Fruit fly (Drosophila melanogaster): ENCODE data around the gene vn.

Gene vn

DNA sequence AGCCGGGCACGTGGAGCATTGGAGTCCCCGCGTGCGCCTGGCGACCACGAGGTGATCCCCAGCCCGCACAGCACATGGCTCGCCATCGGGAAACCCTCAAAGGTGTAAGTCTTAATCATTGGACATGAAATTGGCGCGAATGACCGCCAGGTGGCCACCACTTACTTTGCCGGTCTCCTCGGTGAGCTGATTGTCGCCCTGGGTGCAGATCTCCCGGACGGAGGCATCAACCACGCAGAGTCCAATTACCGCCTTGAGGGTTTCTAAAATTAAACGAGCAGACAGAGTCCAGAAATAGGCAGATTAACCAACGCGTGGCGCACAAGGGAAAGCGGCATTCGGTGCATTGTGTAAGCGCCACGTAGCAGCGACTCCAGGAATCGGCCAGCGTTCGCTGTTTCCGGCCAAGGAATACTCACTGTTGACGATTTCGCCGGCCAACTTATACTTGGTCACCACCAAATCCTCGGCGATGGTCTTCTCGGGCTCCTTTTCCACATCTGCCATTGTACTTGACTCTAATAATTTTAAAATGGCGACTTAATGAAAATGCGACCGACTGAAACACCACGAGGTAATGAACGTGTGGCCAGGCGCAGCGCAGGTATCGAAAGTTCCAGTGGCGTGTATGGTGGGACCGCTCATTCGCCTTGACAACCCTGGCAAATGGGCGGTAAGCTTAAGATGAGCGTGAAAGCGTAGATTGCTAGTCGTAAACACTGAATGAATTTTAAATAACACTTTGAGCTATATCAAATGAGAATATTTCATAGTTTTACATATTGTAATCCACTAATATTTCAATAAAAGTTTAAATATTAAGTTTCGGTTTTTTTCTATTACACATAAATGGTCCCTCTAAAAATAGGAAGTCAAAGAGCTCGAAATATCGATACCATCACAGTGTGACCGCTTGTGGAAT is 80.3 kb downstream of the vn start, which contains the start of gene CG10576:
Gene CG10576, minus strand, starts transcription at position 781 of the 922 bp plus-strand sequence.
- TF ChIP-seq CG1792 (GFP tag; optimal IDR thresholded peaks at IDR 0.05), result no peak
- no peak for TF ChIP-seq cwo (GFP tag; optimal IDR thresholded peaks at IDR 0.05)
- no peak for TF ChIP-seq Gug (GFP tag; IDR thresholded peaks at IDR 0.05)
- TF ChIP-seq CG10274 (GFP tag; optimal IDR thresholded peaks at IDR 0.05), result no peak
- TF ChIP-seq CG8388 (GFP tag; optimal IDR thresholded peaks at IDR 0.05), result no peak
- TF ChIP-seq ci (GFP tag; IDR thresholded peaks at IDR 0.05), result no peak
- no peak for TF ChIP-seq Usf (GFP tag; optimal IDR thresholded peaks at IDR 0.05)
- TF ChIP-seq CG8765 (GFP tag; IDR thresholded peaks at IDR 0.05), result no peak
- TF ChIP-seq CG18764 (GFP tag; optimal IDR thresholded peaks at IDR 0.05), result no peak
- peak; percentile 36 for TF ChIP-seq CG16863 (GFP tag; optimal IDR thresholded peaks at IDR 0.05)
- TF ChIP-seq CG2199 (GFP tag; IDR thresholded peaks at IDR 0.05), result no peak
- no peak for TF ChIP-seq CG6689 (GFP tag; IDR thresholded peaks at IDR 0.05)
- TF ChIP-seq bcd (GFP tag; optimal IDR thresholded peaks at IDR 0.05), result no peak
- TF ChIP-seq wek (GFP tag; optimal IDR thresholded peaks at IDR 0.05), result no peak
- no peak for TF ChIP-seq CG6791 (GFP tag; IDR thresholded peaks at IDR 0.05; ENCODE audit: partially characterized antibody)
- TF ChIP-seq CoRest (tag; optimal IDR thresholded peaks at IDR 0.05), result no peak
- no peak for TF ChIP-seq ems (GFP tag; optimal IDR thresholded peaks at IDR 0.05)
- TF ChIP-seq Ssrp (tag; optimal IDR thresholded peaks at IDR 0.05), result no peak
- no peak for TF ChIP-seq CG12744 (GFP tag; optimal IDR thresholded peaks at IDR 0.05)
- peak; percentile 13 for TF ChIP-seq CG33557 (GFP tag; optimal IDR thresholded peaks at IDR 0.05)
- peak; percentile 63 for TF ChIP-seq CG13624 (GFP tag; optimal IDR thresholded peaks at IDR 0.05)
- TF ChIP-seq sqz (GFP tag; optimal IDR thresholded peaks at IDR 0.05), result no peak
- TF ChIP-seq CG11247 (GFP tag; IDR thresholded peaks at IDR 0.05), result no peak
- no peak for TF ChIP-seq Abd-B (GFP tag; optimal IDR thresholded peaks at IDR 0.05)
- TF ChIP-seq CG31365 (tag; optimal IDR thresholded peaks at IDR 0.05), result no peak
- TF ChIP-seq Poxn (GFP tag; IDR thresholded peaks at IDR 0.05), result no peak
- TF ChIP-seq CG11696 (GFP tag; IDR thresholded peaks at IDR 0.05), result no peak
- TF ChIP-seq CG8089 (GFP tag; optimal IDR thresholded peaks at IDR 0.05), result no peak
- peak; percentile 98 for TF ChIP-seq dm (GFP tag; optimal IDR thresholded peaks at IDR 0.05)
- no peak for TF ChIP-seq jumu (GFP tag; optimal IDR thresholded peaks at IDR 0.05)
- TF ChIP-seq CG34376 (GFP tag; optimal IDR thresholded peaks at IDR 0.05), result no peak
- TF ChIP-seq Hr3 (GFP tag; optimal IDR thresholded peaks at IDR 0.05), result no peak
- no peak for TF ChIP-seq CG7271 (tag; optimal IDR thresholded peaks at IDR 0.05)
- TF ChIP-seq aop (GFP tag; IDR thresholded peaks at IDR 0.05), result no peak
- no peak for TF ChIP-seq CG31441 (GFP tag; IDR thresholded peaks at IDR 0.05)
- TF ChIP-seq CG9932 (GFP tag; IDR thresholded peaks at IDR 0.05), result peak; percentile 5; the same call in 1 of the 2 replicates
- no peak for TF ChIP-seq ind (GFP tag; optimal IDR thresholded peaks at IDR 0.05)
- no peak for TF ChIP-seq Blimp-1 (GFP tag; optimal IDR thresholded peaks at IDR 0.05)
- TF ChIP-seq dpn (GFP tag; optimal IDR thresholded peaks at IDR 0.05), result peak in 1 of 2 experiments; percentile 8
- TF ChIP-seq CG10565 (GFP tag; optimal IDR thresholded peaks at IDR 0.05), result no peak
- TF ChIP-seq dmrt99B (tag; optimal IDR thresholded peaks at IDR 0.05), result no peak
- TF ChIP-seq her (GFP tag; optimal IDR thresholded peaks at IDR 0.05), result no peak
- no peak for TF ChIP-seq ken (GFP tag; IDR thresholded peaks at IDR 0.05)
- TF ChIP-seq CG3847 (GFP tag; IDR thresholded peaks at IDR 0.05), result peak; percentile 53
- TF ChIP-seq CG11560 (tag; IDR thresholded peaks at IDR 0.05), result no peak
- TF ChIP-seq pnt (GFP tag; optimal IDR thresholded peaks at IDR 0.05), result no peak
- TF ChIP-seq dan (GFP tag; IDR thresholded peaks at IDR 0.05), result no peak
- no peak for TF ChIP-seq cad (GFP tag; optimal IDR thresholded peaks at IDR 0.05)
- TF ChIP-seq gcm2 (GFP tag; optimal IDR thresholded peaks at IDR 0.05), result no peak
- no peak for TF ChIP-seq CG10431 (GFP tag; optimal IDR thresholded peaks at IDR 0.05)

Measured in whole organism, embryonic.